Fruit fly (Drosophila melanogaster): ENCODE data around the gene CG16863.

The CG16863 gene

DNA sequence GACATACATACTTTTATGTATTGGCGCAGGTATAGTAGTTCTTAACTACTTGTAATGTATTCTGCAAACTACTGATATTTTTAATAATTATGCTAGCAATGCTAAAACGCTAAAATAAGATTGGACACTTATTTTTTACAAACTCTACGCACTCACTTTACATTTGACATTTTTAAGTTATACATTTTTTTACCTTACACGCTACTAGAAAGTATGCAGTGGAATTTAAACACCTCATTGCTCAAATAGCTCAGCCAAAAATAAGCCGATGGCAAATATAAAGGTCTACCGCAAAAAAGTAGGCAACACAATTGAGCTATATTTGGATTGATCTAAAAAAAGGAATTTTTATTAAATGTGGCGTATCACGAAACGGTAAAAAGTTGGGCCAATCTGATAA, 51.3 kb downstream of the CG16863 start:
- TF ChIP-seq pan (optimal IDR thresholded peaks at IDR 0.05) (no peak), pan (GFP tag; optimal IDR thresholded peaks at IDR 0.05 in 1 of 2, IDR thresholded peaks at IDR 0.05 in 1 of 2) (no peak), seq (GFP tag; IDR thresholded peaks at IDR 0.05) (no peak), tup (GFP tag; optimal IDR thresholded peaks at IDR 0.05) (no peak), CG14710 (tag; optimal IDR thresholded peaks at IDR 0.05) (peak; percentile 12), nerfin-1 (tag; optimal IDR thresholded peaks at IDR 0.05) (peak; percentile 37), CG2712 (tag; optimal IDR thresholded peaks at IDR 0.05) (peak; percentile 20), CG17829 (tag; optimal IDR thresholded peaks at IDR 0.05) (peak; percentile 26), CG10431 (GFP tag; optimal IDR thresholded peaks at IDR 0.05) (no peak), CTCF (GFP tag; optimal IDR thresholded peaks at IDR 0.05) (peak; percentile 86), CG8388 (GFP tag; optimal IDR thresholded peaks at IDR 0.05) (no peak), CG9609 (GFP tag; optimal IDR thresholded peaks at IDR 0.05) (no peak), hth (optimal IDR thresholded peaks at IDR 0.05) (no peak), CG12744 (GFP tag; optimal IDR thresholded peaks at IDR 0.05) (no peak), Dp (GFP tag; optimal IDR thresholded peaks at IDR 0.05) (no peak), CG10543 (GFP tag; optimal IDR thresholded peaks at IDR 0.05) (no peak), inv (GFP tag; IDR thresholded peaks at IDR 0.05; ENCODE audit: partially characterized antibody) (no peak), CG10462 (GFP tag; optimal IDR thresholded peaks at IDR 0.05) (no peak), HLH54F (GFP tag; optimal IDR thresholded peaks at IDR 0.05) (no peak), trem (tag; optimal IDR thresholded peaks at IDR 0.05) (peak; percentile 35), CG3163 (GFP tag; optimal IDR thresholded peaks at IDR 0.05) (no peak), prd (optimal IDR thresholded peaks at IDR 0.05) (no peak), prd (GFP tag; IDR thresholded peaks at IDR 0.05) (no peak), Opbp (GFP tag; IDR thresholded peaks at IDR 0.05; ENCODE audit: partially characterized antibody) (peak; percentile 53; the same call in 1 of the 3 replicates), stwl (tag; optimal IDR thresholded peaks at IDR 0.05) (peak; percentile 71), CkIIα-i1 (GFP tag; IDR thresholded peaks at IDR 0.05) (no peak), CG2199 (GFP tag; IDR thresholded peaks at IDR 0.05) (peak; percentile 72; the same call in 2 of the 3 replicates), sens-2 (GFP tag; IDR thresholded peaks at IDR 0.05) (no peak), CG14050 (GFP tag; IDR thresholded peaks at IDR 0.05) (no peak), sna (GFP tag; IDR thresholded peaks at IDR 0.05; ENCODE audit: partially characterized antibody) (no peak), Poxn (GFP tag; IDR thresholded peaks at IDR 0.05) (no peak), dysf (GFP tag; IDR thresholded peaks at IDR 0.05) (no peak), CG2120 (GFP tag; optimal IDR thresholded peaks at IDR 0.05) (no peak), amos (GFP tag; IDR thresholded peaks at IDR 0.05; ENCODE audit: partially characterized antibody) (peak; percentile 52; the same call in 1 of the 2 replicates), Bgb (GFP tag; IDR thresholded peaks at IDR 0.05; ENCODE audit: partially characterized antibody) (0 out of 2 replicates have a peak, but pooled peaks have one; percentile 17), knrl (GFP tag; IDR thresholded peaks at IDR 0.05; ENCODE audit: partially characterized antibody) (peak; percentile 59; the same call in 2 of the 3 replicates), Spps (tag; optimal IDR thresholded peaks at IDR 0.05) (no peak), CG4404 (GFP tag; IDR thresholded peaks at IDR 0.05) (no peak)

- peak; percentile 75 for TF ChIP-seq sug (tag; optimal IDR thresholded peaks at IDR 0.05)
- no peak for TF ChIP-seq salm (tag; optimal IDR thresholded peaks at IDR 0.05)
- TF ChIP-seq cwo (GFP tag; optimal IDR thresholded peaks at IDR 0.05): peak; percentile 45
- peak; percentile 86 for TF ChIP-seq exex (tag; optimal IDR thresholded peaks at IDR 0.05)
- TF ChIP-seq zen (tag; optimal IDR thresholded peaks at IDR 0.05): no peak
- no peak for TF ChIP-seq B-H1 (GFP tag; IDR thresholded peaks at IDR 0.05)
- no peak for TF ChIP-seq CG11247 (GFP tag; IDR thresholded peaks at IDR 0.05)
- no peak for TF ChIP-seq CG6765 (GFP tag; optimal IDR thresholded peaks at IDR 0.05)
- no peak for TF ChIP-seq HHEX (GFP tag; optimal IDR thresholded peaks at IDR 0.05)
Observed at dm6 chr2L:13842572-13842971, 51.8 kb downstream of the CG16863 start.

Measured in whole organism, embryonic.